Fruit fly (Drosophila melanogaster) whole organism, embryonic: ENCODE data around the gene CG8526.

ENCODE experiments used
- Atf-2 ChIP-seq: fragments of 200-800 bp; sonication (Bioruptor generic); optimal IDR thresholded peaks from 2 replicates; lab custom pipeline; 2016; ENCODE audit warnings: missing biosample characterization, missing genetic modification characterization
- Bdp1 ChIP-seq: fragments of 200-800 bp; sonication (Bioruptor generic); optimal IDR thresholded peaks from 3 replicates; lab custom pipeline; 2016; ENCODE audit warnings: missing biosample characterization, missing genetic modification characterization
- Bgb ChIP-seq: fragments of 200-800 bp; sonication (Bioruptor generic); IDR thresholded peaks from 2 replicates; pipeline ENCODE4 v1.3.6; 2022; ENCODE audit warnings: missing biosample characterization, missing genetic modification characterization; ENCODE audit not compliant: partially characterized antibody
- CG1233 ChIP-seq: fragments of 200-800 bp; sonication (Bioruptor generic); optimal IDR thresholded peaks from 4 replicates; lab custom pipeline; 2018; ENCODE audit warnings: missing biosample characterization, mild to moderate bottlenecking, missing genetic modification characterization
- CG13287 ChIP-seq: fragments of 200-800 bp; sonication (Bioruptor generic); IDR thresholded peaks from 2 replicates; pipeline ENCODE4 v1.3.6; 2022; ENCODE audit warnings: missing biosample characterization, missing genetic modification characterization; ENCODE audit not compliant: partially characterized antibody
- CG14014 ChIP-seq: fragments of 200-800 bp; sonication (Bioruptor generic); IDR thresholded peaks from 2 replicates; pipeline ENCODE4 v1.3.6; 2022; ENCODE audit warnings: missing biosample characterization, missing genetic modification characterization
- CG15011 ChIP-seq: fragments of 200-800 bp; sonication (Bioruptor generic); optimal IDR thresholded peaks from 3 replicates; lab custom pipeline; 2018; ENCODE audit warnings: missing biosample characterization, mild to moderate bottlenecking, missing genetic modification characterization
- CG1603 ChIP-seq: fragments of 200-800 bp; sonication (Bioruptor generic); optimal IDR thresholded peaks from 2 replicates; lab custom pipeline; 2019; ENCODE audit warnings: missing biosample characterization, mild to moderate bottlenecking, missing genetic modification characterization, moderate library complexity
- CG1647 ChIP-seq: fragments of 200-800 bp; sonication (Bioruptor generic); optimal IDR thresholded peaks from 3 replicates; lab custom pipeline; 2016; ENCODE audit warnings: missing biosample characterization, missing genetic modification characterization
- CG17361 ChIP-seq: fragments of 200-800 bp; sonication (Bioruptor generic); IDR thresholded peaks from 3 replicates; pipeline ENCODE4 v1.3.6; 2022; ENCODE audit warnings: missing biosample characterization, missing genetic modification characterization
- CG17385 ChIP-seq: fragments of 200-800 bp; sonication (Bioruptor generic); optimal IDR thresholded peaks from 3 replicates; lab custom pipeline; 2018; ENCODE audit warnings: missing biosample characterization, mild to moderate bottlenecking, missing genetic modification characterization
- CG2199 ChIP-seq: fragments of 200-800 bp; sonication (Bioruptor generic); IDR thresholded peaks from 3 replicates; pipeline ENCODE4 v1.3.6; 2022; ENCODE audit warnings: missing biosample characterization, missing genetic modification characterization
- CG2678 ChIP-seq: fragments of 200-800 bp; sonication (Bioruptor generic); optimal IDR thresholded peaks from 3 replicates; lab custom pipeline; 2019; ENCODE audit warnings: missing biosample characterization, mild to moderate bottlenecking, missing genetic modification characterization, moderate library complexity
- CG4617 ChIP-seq: fragments of 200-800 bp; sonication (Bioruptor generic); optimal IDR thresholded peaks from 3 replicates; lab custom pipeline; 2016; ENCODE audit warnings: missing biosample characterization, missing genetic modification characterization, borderline replicate concordance
- CG5953 ChIP-seq: fragments of 200-800 bp; sonication (Bioruptor generic); IDR thresholded peaks from 2 replicates; pipeline ENCODE4 v1.3.6; 2022; ENCODE audit warnings: missing biosample characterization, missing genetic modification characterization
- CG9609 ChIP-seq: fragments of 200-800 bp; sonication (Bioruptor generic); optimal IDR thresholded peaks from 3 replicates; lab custom pipeline; 2016; ENCODE audit warnings: missing biosample characterization, missing genetic modification characterization
- CG9817 ChIP-seq: fragments of 200-800 bp; sonication (Bioruptor generic); optimal IDR thresholded peaks from 2 replicates; lab custom pipeline; 2018; ENCODE audit warnings: missing biosample characterization, mild to moderate bottlenecking, missing genetic modification characterization, moderate library complexity
- Dad ChIP-seq: fragments of 200-800 bp; sonication (Bioruptor generic); optimal IDR thresholded peaks from 3 replicates; lab custom pipeline; 2016; ENCODE audit warnings: missing biosample characterization, missing genetic modification characterization
- E2f2 ChIP-seq: fragments of 200-800 bp; sonication (Bioruptor generic); IDR thresholded peaks from 2 replicates; pipeline ENCODE4 v1.3.6; 2022; ENCODE audit warnings: missing biosample characterization, missing genetic modification characterization
- GATAe ChIP-seq: fragments of 200-800 bp; sonication (Bioruptor generic); conservative IDR thresholded peaks from 2 replicates; pipeline ENCODE4 v1.3.6; 2022; ENCODE audit warnings: missing biosample characterization, missing genetic modification characterization
- H15 ChIP-seq: fragments of 200-800 bp; sonication (Bioruptor generic); IDR thresholded peaks from 3 replicates; pipeline ENCODE4 v1.3.6; 2022; ENCODE audit warnings: missing biosample characterization, missing genetic modification characterization
- HLH3B ChIP-seq: fragments of 200-800 bp; sonication (Bioruptor generic); IDR thresholded peaks from 2 replicates; pipeline ENCODE4 v1.3.6; 2022; ENCODE audit warnings: missing biosample characterization, missing genetic modification characterization
- HLH54F ChIP-seq: fragments of 200-800 bp; sonication (Bioruptor generic); optimal IDR thresholded peaks from 3 replicates; lab custom pipeline; 2016; ENCODE audit warnings: missing biosample characterization, missing genetic modification characterization
- Hand ChIP-seq: fragments of 200-800 bp; sonication (Bioruptor generic); optimal IDR thresholded peaks from 2 replicates; lab custom pipeline; 2017; ENCODE audit warnings: mild to moderate bottlenecking, missing biosample characterization, missing genetic modification reagents, missing genetic modification characterization
- Med ChIP-seq: fragments of 200-800 bp; sonication (Bioruptor generic); peaks from one replicate; lab custom pipeline; 2016; ENCODE audit warnings: missing biosample characterization, missing genetic modification characterization, mild to moderate bottlenecking, inconsistent platforms, moderate library complexity
- Opbp ChIP-seq: fragments of 200-800 bp; sonication (Bioruptor generic); IDR thresholded peaks from 3 replicates; pipeline ENCODE4 v1.3.6; 2022; ENCODE audit warnings: missing biosample characterization, missing genetic modification characterization; ENCODE audit not compliant: partially characterized antibody
- Side ChIP-seq: fragments of 200-800 bp; sonication (Bioruptor generic); optimal IDR thresholded peaks from 2 replicates; lab custom pipeline; 2016; ENCODE audit warnings: missing biosample characterization, missing genetic modification characterization
- Six4 ChIP-seq: fragments of 200-800 bp; sonication (Bioruptor generic); optimal IDR thresholded peaks from 2 replicates; lab custom pipeline; 2016; ENCODE audit warnings: missing biosample characterization, missing genetic modification characterization
- Sry-δ ChIP-seq: fragments of 200-800 bp; sonication (Bioruptor generic); optimal IDR thresholded peaks from 2 replicates; lab custom pipeline; 2016; ENCODE audit warnings: missing biosample characterization, missing genetic modification characterization
- Trl ChIP-seq, 3 experiments: fragments of >200 bp in 2 of 3; fragments of 200-800 bp in 1 of 3; sonication (Bioruptor generic) in 1 of 3; optimal IDR thresholded peaks; 2 replicates in 1 of 3; 3 replicates in 2 of 3; lab custom pipeline; 2016 to 2017; ENCODE audit warnings: missing biosample characterization in 1 of 3, missing genetic modification characterization in 1 of 3
- Vsx1 ChIP-seq: fragments of 200-800 bp; sonication (Bioruptor generic); optimal IDR thresholded peaks from 2 replicates; lab custom pipeline; 2017; ENCODE audit warnings: missing biosample characterization, mild to moderate bottlenecking, missing genetic modification characterization, missing genetic modification reagents
- ac ChIP-seq: fragments of 200-800 bp; sonication (Bioruptor generic); optimal IDR thresholded peaks from 3 replicates; lab custom pipeline; 2017; ENCODE audit warnings: missing biosample characterization, mild to moderate bottlenecking, missing genetic modification characterization
- bcd ChIP-seq: fragments of 200-800 bp; sonication (Bioruptor generic); optimal IDR thresholded peaks from 2 replicates; lab custom pipeline; 2017; ENCODE audit warnings: missing biosample characterization, mild to moderate bottlenecking, missing genetic modification characterization
- cad ChIP-seq: fragments of >200 bp; optimal IDR thresholded peaks from 2 replicates; lab custom pipeline; 2017; ENCODE audit warnings: missing biosample characterization, missing genetic modification characterization
- cas ChIP-seq: fragments of 200-800 bp; sonication (Bioruptor generic); IDR thresholded peaks from 2 replicates; pipeline ENCODE4 v1.3.6; 2022; ENCODE audit warnings: missing biosample characterization, missing genetic modification characterization
- chn ChIP-seq: fragments of 200-800 bp; sonication (Bioruptor generic); optimal IDR thresholded peaks from 2 replicates; lab custom pipeline; 2016; ENCODE audit warnings: missing biosample characterization, missing genetic modification characterization
- dmrt99B ChIP-seq: fragments of 200-800 bp; sonication (Bioruptor generic); optimal IDR thresholded peaks from 2 replicates; lab custom pipeline; 2018; ENCODE audit warnings: missing biosample characterization, mild to moderate bottlenecking, missing genetic modification characterization, moderate library complexity
- eyg ChIP-seq: fragments of 200-800 bp; sonication (Bioruptor generic); optimal IDR thresholded peaks from 3 replicates; lab custom pipeline; 2016; ENCODE audit warnings: missing biosample characterization, missing genetic modification characterization
- fu2 ChIP-seq: fragments of 200-800 bp; sonication (Bioruptor generic); optimal IDR thresholded peaks from 2 replicates; lab custom pipeline; 2016; ENCODE audit warnings: missing biosample characterization, missing genetic modification characterization
- gcm2 ChIP-seq: fragments of 200-800 bp; sonication (Bioruptor generic); optimal IDR thresholded peaks from 2 replicates; lab custom pipeline; 2016; ENCODE audit warnings: missing biosample characterization, missing genetic modification characterization
- hkb ChIP-seq, 2 experiments: fragments of 200-800 bp in 1 of 2; fragments of >200 bp in 1 of 2; sonication (Bioruptor generic) in 1 of 2; IDR thresholded peaks in 1 of 2; optimal IDR thresholded peaks in 1 of 2; 2 replicates each; pipeline versions ENCODE4 v1.3.6 to Lab custom; 2017 to 2022; ENCODE audit warnings: missing biosample characterization in 1 of 2, missing genetic modification characterization in 1 of 2
- maf-S ChIP-seq: fragments of 200-800 bp; sonication (Bioruptor generic); optimal IDR thresholded peaks from 2 replicates; lab custom pipeline; 2016; ENCODE audit warnings: missing biosample characterization, missing genetic modification characterization
- odd ChIP-seq: fragments of 200-800 bp; sonication (Bioruptor generic); optimal IDR thresholded peaks from 2 replicates; lab custom pipeline; 2017; ENCODE audit warnings: missing biosample characterization, mild to moderate bottlenecking, missing genetic modification characterization
- pnt ChIP-seq: fragments of 200-800 bp; sonication (Bioruptor generic); optimal IDR thresholded peaks from 3 replicates; lab custom pipeline; 2016; ENCODE audit warnings: missing biosample characterization, missing genetic modification characterization
- ranshi ChIP-seq: fragments of 200-800 bp; sonication (Bioruptor generic); IDR thresholded peaks from 2 replicates; pipeline ENCODE4 v1.3.6; 2022; ENCODE audit warnings: missing biosample characterization, missing genetic modification characterization
- sens-2 ChIP-seq: fragments of 200-800 bp; sonication (Bioruptor generic); IDR thresholded peaks from 2 replicates; pipeline ENCODE4 v1.3.6; 2022; ENCODE audit warnings: missing biosample characterization, missing genetic modification characterization
- sob ChIP-seq: fragments of 200-800 bp; sonication (Bioruptor generic); IDR thresholded peaks from 2 replicates; pipeline ENCODE4 v1.3.6; 2022; ENCODE audit warnings: missing biosample characterization, missing genetic modification characterization
- tio ChIP-seq: fragments of 200-800 bp; sonication (Bioruptor generic); optimal IDR thresholded peaks from 2 replicates; lab custom pipeline; 2017; ENCODE audit warnings: missing biosample characterization, missing genetic modification characterization, inconsistent platforms
- zfh1 ChIP-seq: fragments of 200-800 bp; sonication (Bioruptor generic); IDR thresholded peaks from 3 replicates; pipeline ENCODE4 v1.3.6; 2022; ENCODE audit warnings: missing biosample characterization, missing genetic modification characterization

CG8526 gene

DNA sequence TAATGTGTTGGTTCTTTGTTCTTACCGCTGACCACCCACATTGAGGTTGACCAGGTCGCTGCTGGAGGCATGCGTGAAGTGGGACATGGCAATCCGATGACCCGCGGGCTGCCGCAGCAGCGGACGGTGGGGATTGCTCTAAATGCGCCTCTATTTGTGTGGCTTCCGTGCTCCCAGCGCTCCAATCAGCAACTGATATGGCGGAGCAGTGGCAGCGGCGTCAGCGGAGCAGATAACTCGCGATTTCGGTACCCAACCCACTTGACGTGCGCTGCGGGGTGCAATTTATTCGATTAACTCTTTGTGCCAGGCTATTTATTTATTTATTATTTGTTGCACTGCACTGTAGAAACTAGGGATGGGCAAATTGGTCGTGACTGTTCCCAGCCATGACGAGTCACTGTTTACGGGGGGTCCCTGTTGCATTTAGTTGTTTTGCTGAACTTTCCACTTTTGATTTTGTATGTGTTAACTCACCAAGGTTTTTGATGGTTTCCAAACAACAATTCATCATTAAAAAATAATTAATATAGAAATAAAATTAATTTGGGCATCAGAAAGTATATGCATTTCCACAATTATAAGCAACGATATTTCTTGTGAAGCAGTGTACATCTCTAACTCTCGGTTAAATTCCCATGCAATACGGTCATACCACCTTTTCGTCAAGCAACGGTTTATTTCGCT, at the start of gene CG8526, which contains the start of gene CG9467 (continued):
- TF ChIP-seq ranshi (peak; percentile 31; the same call in 1 of the 2 replicates), HLH3B (GFP tag; lab: Robert Waterston, UW) (peak; percentile 41; the same call in 1 of the 2 replicates), fu2 (no peak), sens-2 (0 out of 2 replicates have a peak, but pooled peaks have one; percentile 9), CG5953 (GFP tag; lab: Robert Waterston, UW) (no peak), CG15011 (no peak), cad (no peak), CG17361 (GFP tag; lab: Robert Waterston, UW) (peak; percentile 87), eyg (GFP tag; lab: Kevin White, UChicago) (no peak), chn (GFP tag; lab: Kevin White, UChicago) (peak; percentile 44), Sry-δ (GFP tag; lab: Kevin White, UChicago) (peak; percentile 88), E2f2 (GFP tag; lab: Robert Waterston, UW) (peak; percentile 82), Bdp1 (GFP tag; lab: Kevin White, UChicago) (peak; percentile 15), CG2199 (GFP tag; lab: Robert Waterston, UW) (no peak), H15 (GFP tag; lab: Robert Waterston, UW) (peak; percentile 27; the same call in 1 of the 3 replicates), CG9817 (tag; lab: Kevin White, UChicago) (peak; percentile 83), Dad (GFP tag; lab: Kevin White, UChicago) (no peak), CG9609 (no peak), CG1647 (peak; percentile 23), Opbp (GFP tag; lab: Robert Waterston, UW) (peak; percentile 35; the same call in 1 of the 3 replicates), dmrt99B (tag; lab: Kevin White, UChicago) (no peak), Atf-2 (GFP tag; lab: Kevin White, UChicago) (no peak), HLH54F (GFP tag; lab: Kevin White, UChicago) (peak; percentile 30), CG1603 (tag; lab: Kevin White, UChicago) (no peak), ac (GFP tag; lab: Kevin White, UChicago) (no peak), zfh1 (GFP tag; lab: Robert Waterston, UW) (peak; percentile 55; the same call in 2 of the 3 replicates), CG1233 (peak; percentile 23), cas (GFP tag; lab: Robert Waterston, UW) (no peak), Six4 (GFP tag; lab: Kevin White, UChicago) (peak; percentile 35), Side (no peak), CG17385 (GFP tag; lab: Kevin White, UChicago) (no peak), odd (no peak), bcd (peak; percentile 67), Hand (GFP tag; lab: Kevin White, UChicago) (no peak), tio (GFP tag; lab: Kevin White, UChicago) (no peak), GATAe (no peak), CG4617 (GFP tag; lab: Kevin White, UChicago) (peak; percentile 80), sob (GFP tag; lab: Robert Waterston, UW) (peak; percentile 53; the same call in 1 of the 2 replicates), pnt (no peak), CG13287 (peak; percentile 84), Med (GFP tag; lab: Kevin White, UChicago) (peak; percentile 80), CG14014 (GFP tag; lab: Robert Waterston, UW) (0 out of 2 replicates have a peak, but pooled peaks have one; percentile 38), Trl (optimal IDR thresholded peaks at IDR 0.05; lab: Kevin White, UChicago) (no peak), Trl (GFP tag; optimal IDR thresholded peaks at IDR 0.05; lab: Kevin White, UChicago) (peak; percentile 28), CG2678 (tag; lab: Kevin White, UChicago) (no peak), hkb (optimal IDR thresholded peaks at IDR 0.05; lab: Kevin White, UChicago) (no peak), hkb (GFP tag; IDR thresholded peaks at IDR 0.05; lab: Robert Waterston, UW) (no peak), maf-S (peak; percentile 2), Vsx1 (GFP tag; lab: Kevin White, UChicago) (no peak), gcm2 (GFP tag; lab: Kevin White, UChicago) (no peak), Bgb (GFP tag; lab: Robert Waterston, UW) (peak; percentile 51; the same call in 1 of the 2 replicates)
